Fruit fly (Drosophila melanogaster): ENCODE results near the gene PGRP-LC.

PGRP-LC gene

dm6 chr3L:9355555-9355954 is 16.9 kb downstream of the PGRP-LC start:
- TF ChIP-seq CG10959 (GFP tag; IDR thresholded peaks at IDR 0.05) (no peak), CG31441 (GFP tag; IDR thresholded peaks at IDR 0.05) (no peak), Hsf (GFP tag; optimal IDR thresholded peaks at IDR 0.05) (no peak), CG3838 (GFP tag; optimal IDR thresholded peaks at IDR 0.05) (no peak), mirr (GFP tag; optimal IDR thresholded peaks at IDR 0.05) (peak; percentile 36), Pdp1 (GFP tag; optimal IDR thresholded peaks at IDR 0.05) (peak in 1 of 2 experiments; percentile 85), ab (GFP tag; optimal IDR thresholded peaks at IDR 0.05) (no peak), Dll (GFP tag; IDR thresholded peaks at IDR 0.05; ENCODE audit: partially characterized antibody) (no peak), BtbVII (GFP tag; optimal IDR thresholded peaks at IDR 0.05) (peak; percentile 46), sug (tag; optimal IDR thresholded peaks at IDR 0.05) (peak; percentile 47), Sry-β (GFP tag; optimal IDR thresholded peaks at IDR 0.05) (no peak), grn (GFP tag; optimal IDR thresholded peaks at IDR 0.05) (peak; percentile 79), rib (GFP tag; IDR thresholded peaks at IDR 0.05) (no peak), CG2889 (GFP tag; IDR thresholded peaks at IDR 0.05) (no peak), Hey (tag; optimal IDR thresholded peaks at IDR 0.05) (peak; percentile 59), CG4360 (GFP tag; IDR thresholded peaks at IDR 0.05) (no peak), CG2199 (GFP tag; IDR thresholded peaks at IDR 0.05) (no peak), Ssrp (tag; optimal IDR thresholded peaks at IDR 0.05) (no peak), HLH4C (GFP tag; IDR thresholded peaks at IDR 0.05; ENCODE audit: partially characterized antibody) (no peak), B-H1 (GFP tag; IDR thresholded peaks at IDR 0.05) (no peak), dpn (GFP tag; optimal IDR thresholded peaks at IDR 0.05) (no peak), sima (GFP tag; optimal IDR thresholded peaks at IDR 0.05) (no peak), ase (GFP tag; IDR thresholded peaks at IDR 0.05) (no peak), az2 (GFP tag; optimal IDR thresholded peaks at IDR 0.05) (no peak), Aef1 (GFP tag; IDR thresholded peaks at IDR 0.05) (no peak), CG30403 (GFP tag; optimal IDR thresholded peaks at IDR 0.05) (no peak), kni (GFP tag; optimal IDR thresholded peaks at IDR 0.05) (no peak), gce (GFP tag; IDR thresholded peaks at IDR 0.05) (no peak), run (tag; optimal IDR thresholded peaks at IDR 0.05) (no peak), kay (GFP tag; optimal IDR thresholded peaks at IDR 0.05) (no peak), scrt (GFP tag; optimal IDR thresholded peaks at IDR 0.05) (no peak), exex (tag; optimal IDR thresholded peaks at IDR 0.05) (peak; percentile 98), Kr (GFP tag; optimal IDR thresholded peaks at IDR 0.05) (no peak), Drgx (GFP tag; IDR thresholded peaks at IDR 0.05) (no peak), hbn (GFP tag; IDR thresholded peaks at IDR 0.05; ENCODE audit: partially characterized antibody) (no peak)

- TF ChIP-seq bbx (GFP tag; IDR thresholded peaks at IDR 0.05; ENCODE audit: partially characterized antibody) (no peak), Dad (GFP tag; optimal IDR thresholded peaks at IDR 0.05) (no peak), CG4730 (GFP tag; IDR thresholded peaks at IDR 0.05) (no peak), Oli (tag; optimal IDR thresholded peaks at IDR 0.05) (no peak), ab (GFP tag; optimal IDR thresholded peaks at IDR 0.05) (no peak), CG13624 (GFP tag; optimal IDR thresholded peaks at IDR 0.05) (no peak), CG9817 (tag; optimal IDR thresholded peaks at IDR 0.05) (no peak), CG3726 (GFP tag; IDR thresholded peaks at IDR 0.05) (no peak), CG3065 (GFP tag; optimal IDR thresholded peaks at IDR 0.05) (no peak), CG7745 (tag; optimal IDR thresholded peaks at IDR 0.05) (no peak), Dip2 (GFP tag; IDR thresholded peaks at IDR 0.05) (peak; percentile 51; the same call in 1 of the 2 replicates), CG15601 (tag; optimal IDR thresholded peaks at IDR 0.05) (no peak), CG31388 (GFP tag; optimal IDR thresholded peaks at IDR 0.05) (no peak), CG13424 (tag; optimal IDR thresholded peaks at IDR 0.05) (no peak), CG10979 (tag; optimal IDR thresholded peaks at IDR 0.05) (peak; percentile 30), CG12769 (tag; optimal IDR thresholded peaks at IDR 0.05) (no peak), CTCF (GFP tag; optimal IDR thresholded peaks at IDR 0.05) (peak; percentile 90), z (GFP tag; IDR thresholded peaks at IDR 0.05) (no peak), knrl (GFP tag; IDR thresholded peaks at IDR 0.05; ENCODE audit: partially characterized antibody) (no peak)
Observed at dm6 chr3L:9356138-9356753, 17.6 kb downstream of the PGRP-LC start.
